Worm (Caenorhabditis elegans): ENCODE results near the gene R11D1.3.

Gene R11D1.3

ce11 chrV:12711999-12712398 is at the start of gene R11D1.3:
R11D1.3 (minus strand) TSS chrV:12712099.
- TF ChIP-seq nhr-76 (tag; optimal IDR thresholded peaks at IDR 0.05) (no peak), fkh-10 (GFP tag; optimal IDR thresholded peaks at IDR 0.05) (no peak), daf-12 (tag; optimal IDR thresholded peaks at IDR 0.05) (no peak), lsy-12 (tag; optimal IDR thresholded peaks at IDR 0.05) (no peak), nhr-12 (tag; optimal IDR thresholded peaks at IDR 0.05) (no peak), sea-2 (GFP tag; optimal IDR thresholded peaks at IDR 0.05) (no peak), egl-5 (tag; optimal IDR thresholded peaks at IDR 0.05) (no peak), elt-1 (tag; optimal IDR thresholded peaks at IDR 0.05) (no peak), eor-1 (tag; optimal IDR thresholded peaks at IDR 0.05) (no peak), nhr-25 (tag; optimal IDR thresholded peaks at IDR 0.05) (no peak), R02D3.7 (tag; optimal IDR thresholded peaks at IDR 0.05) (no peak)

ce11 chrV:12760913-12761312 is 49.0 kb upstream of the R11D1.3 start, which contains the start of gene F18E2.15:
F18E2.15 (minus strand) TSS chrV:12761013.
- TF ChIP-seq egl-27 (tag; optimal IDR thresholded peaks at IDR 0.05) = no peak
- TF ChIP-seq daf-12 (tag; optimal IDR thresholded peaks at IDR 0.05) = no peak
- TF ChIP-seq lin-39 (tag; optimal IDR thresholded peaks at IDR 0.05) = no peak
- TF ChIP-seq mdl-1 (tag; optimal IDR thresholded peaks at IDR 0.05) = no peak
- TF ChIP-seq snpc-4 (tag; optimal IDR thresholded peaks at IDR 0.05) = no peak
- TF ChIP-seq mml-1 (tag; optimal IDR thresholded peaks at IDR 0.05) = no peak

ce11 chrV:12759660-12760059 is 47.8 kb upstream of the R11D1.3 start, which contains the start of gene papl-1:
papl-1 (minus strand) TSS chrV:12759760.
- TF ChIP-seq fkh-10 (GFP tag; optimal IDR thresholded peaks at IDR 0.05) = no peak

ce11 chrV:12754839-12755238 is 42.9 kb upstream of the R11D1.3 start, which contains the start of gene gpa-13:
gpa-13 (minus strand) TSS chrV:12754939.
- TF ChIP-seq nhr-43 (tag; optimal IDR thresholded peaks at IDR 0.05; ENCODE audit: poor library complexity, severe bottlenecking) (no peak), elt-2 (tag; optimal IDR thresholded peaks at IDR 0.05) (no peak), snpc-4 (tag; optimal IDR thresholded peaks at IDR 0.05) (no peak), tbx-2 (tag; optimal IDR thresholded peaks at IDR 0.05) (no peak), mdl-1 (tag; optimal IDR thresholded peaks at IDR 0.05) (no peak), ztf-11 (tag; optimal IDR thresholded peaks at IDR 0.05) (no peak)

- TF ChIP-seq lin-15B (tag; optimal IDR thresholded peaks at IDR 0.05) = no peak
- TF ChIP-seq jun-1 (tag; optimal IDR thresholded peaks at IDR 0.05) = no peak
- no peak for TF ChIP-seq ceh-9 (tag; optimal IDR thresholded peaks at IDR 0.05)
- TF ChIP-seq ceh-28 (tag; optimal IDR thresholded peaks at IDR 0.05) = no peak
- TF ChIP-seq nhr-11 (tag; optimal IDR thresholded peaks at IDR 0.05) = no peak
- no peak for TF ChIP-seq R02D3.7 (tag; optimal IDR thresholded peaks at IDR 0.05)
- TF ChIP-seq eor-1 (tag; optimal IDR thresholded peaks at IDR 0.05) = no peak
- no peak for TF ChIP-seq sea-2 (GFP tag; optimal IDR thresholded peaks at IDR 0.05)
- TF ChIP-seq nhr-25 (tag; optimal IDR thresholded peaks at IDR 0.05) = no peak
- TF ChIP-seq egl-27 (tag; optimal IDR thresholded peaks at IDR 0.05) = no peak
- TF ChIP-seq nhr-237 (tag; optimal IDR thresholded peaks at IDR 0.05) = no peak
- TF ChIP-seq hmg-11 (tag; optimal IDR thresholded peaks at IDR 0.05) = no peak
- TF ChIP-seq ama-1 (optimal IDR thresholded peaks at IDR 0.05) = no peak
- no peak for TF ChIP-seq egl-5 (tag; optimal IDR thresholded peaks at IDR 0.05)
- TF ChIP-seq daf-12 (tag; optimal IDR thresholded peaks at IDR 0.05) = no peak
- no peak for TF ChIP-seq pqm-1 (tag; optimal IDR thresholded peaks at IDR 0.05)
Observed at ce11 chrV:12752407-12752806, 40.5 kb upstream of the R11D1.3 start, which contains the start of gene C15C8.8. C15C8.8 (minus strand) TSS chrV:12752507.

- no peak for TF ChIP-seq elt-2 (tag; optimal IDR thresholded peaks at IDR 0.05)
- TF ChIP-seq eor-1 (tag; optimal IDR thresholded peaks at IDR 0.05) = no peak
- TF ChIP-seq jun-1 (tag; optimal IDR thresholded peaks at IDR 0.05) = no peak
- TF ChIP-seq ceh-16 (tag; optimal IDR thresholded peaks at IDR 0.05) = no peak
- no peak for TF ChIP-seq mdl-1 (tag; optimal IDR thresholded peaks at IDR 0.05)
- no peak for TF ChIP-seq zag-1 (tag; optimal IDR thresholded peaks at IDR 0.05)
- TF ChIP-seq egl-27 (tag; optimal IDR thresholded peaks at IDR 0.05) = no peak
- no peak for TF ChIP-seq lin-39 (tag; optimal IDR thresholded peaks at IDR 0.05)
- no peak for TF ChIP-seq elt-1 (tag; optimal IDR thresholded peaks at IDR 0.05)
- no peak for TF ChIP-seq nfya-1 (tag; optimal IDR thresholded peaks at IDR 0.05; ENCODE audit: insufficient read depth)
- no peak for TF ChIP-seq nhr-11 (tag; optimal IDR thresholded peaks at IDR 0.05)
- TF ChIP-seq skn-1 (tag; optimal IDR thresholded peaks at IDR 0.05) = no peak
- no peak for TF ChIP-seq nhr-43 (tag; optimal IDR thresholded peaks at IDR 0.05; ENCODE audit: poor library complexity, severe bottlenecking)
- TF ChIP-seq pha-4 (tag; optimal IDR thresholded peaks at IDR 0.05) = no peak
- TF ChIP-seq ama-1 (optimal IDR thresholded peaks at IDR 0.05) = no peak
Observed at ce11 chrV:12751495-12752050, 39.7 kb upstream of the R11D1.3 start, which contains the start of gene C15C8.6. C15C8.6 (minus strand) TSS chrV:12751545.
